Worm (Caenorhabditis elegans) whole organism, late embryonic: ENCODE results near the gene M02E1.3.
"Not testable (repeated sequence)": the region's sequence is repeated elsewhere in the genome, so short reads cannot be mapped to it uniquely, and the experiment has no call there.

Source experiments
- K02D7.2 ChIP-seq: sonication (generic microtip); optimal IDR thresholded peaks from 2 replicates; lab custom pipeline; 2017; ENCODE audit warnings: mild to moderate bottlenecking, missing genetic modification characterization, missing compliant biosample characterization
- ama-1 ChIP-seq: fragments of 150-350 bp; optimal IDR thresholded peaks from 2 replicates; lab custom pipeline; 2014
- nhr-11 ChIP-seq: fragments of 150-350 bp; optimal IDR thresholded peaks from 2 replicates; lab custom pipeline; 2014; ENCODE audit warnings: missing biosample characterization, missing genetic modification characterization
- npax-4 ChIP-seq: sonication (generic microtip); optimal IDR thresholded peaks from 2 replicates; lab custom pipeline; 2016; ENCODE audit warnings: missing genetic modification characterization, missing compliant biosample characterization
- pag-3 ChIP-seq: sonication (generic microtip); optimal IDR thresholded peaks from 2 replicates; lab custom pipeline; 2016; ENCODE audit warnings: missing compliant biosample characterization, missing genetic modification characterization, borderline replicate concordance
- pqm-1 ChIP-seq: sonication (generic microtip); optimal IDR thresholded peaks from 2 replicates; lab custom pipeline; 2016; ENCODE audit warnings: missing genetic modification characterization, missing compliant biosample characterization
- unc-86 ChIP-seq: sonication (generic microtip); optimal IDR thresholded peaks from 2 replicates; lab custom pipeline; 2016; ENCODE audit warnings: missing genetic modification characterization, missing compliant biosample characterization

DNA sequence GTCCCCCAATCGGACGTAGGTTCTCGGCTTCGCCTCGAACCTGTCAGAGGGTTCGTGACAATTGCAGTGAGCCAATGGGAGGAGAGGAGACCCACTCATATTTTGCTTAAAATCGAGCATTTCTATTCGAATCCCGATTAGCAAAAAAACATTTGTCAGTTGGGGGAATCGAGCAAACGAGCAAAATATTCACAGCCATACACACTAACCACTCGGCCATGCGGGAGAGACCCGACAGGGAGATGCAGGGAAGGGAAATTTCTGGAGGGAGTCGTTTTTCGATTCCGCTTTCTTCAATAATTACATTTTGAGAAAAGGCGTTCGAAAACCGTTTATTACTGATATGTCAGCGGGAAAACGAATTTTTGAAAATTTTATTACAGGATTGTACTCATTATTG lies 29.1 kb downstream of the M02E1.3 start:
- not testable (repeated sequence) for TF ChIP-seq ama-1; pag-3 (tag; lab: Kevin White, UChicago); unc-86 (tag; lab: Kevin White, UChicago); nhr-11 (tag; lab: Kevin White, UChicago); K02D7.2 (tag; lab: Kevin White, UChicago); npax-4 (tag; lab: Kevin White, UChicago); pqm-1 (tag; lab: Kevin White, UChicago)
